Fruit fly (Drosophila melanogaster): ENCODE data around the gene Pak.

Gene Pak

dm6 chr3R:6395572-6396295 is 45.0 kb downstream of the Pak start (continued):
- TF ChIP-seq psq (GFP tag; optimal IDR thresholded peaks at IDR 0.05): peak; percentile 89
- no peak for TF ChIP-seq Dif (GFP tag; optimal IDR thresholded peaks at IDR 0.05; ENCODE audit: partially characterized antibody)
- peak; percentile 50 for TF ChIP-seq brk (GFP tag; optimal IDR thresholded peaks at IDR 0.05)
- TF ChIP-seq Sp1 (GFP tag; optimal IDR thresholded peaks at IDR 0.05): peak; percentile 76
- peak; percentile 83 for TF ChIP-seq h (GFP tag; optimal IDR thresholded peaks at IDR 0.05)
- TF ChIP-seq Rel (GFP tag; optimal IDR thresholded peaks at IDR 0.05): no peak
- TF ChIP-seq Rel (tag; optimal IDR thresholded peaks at IDR 0.05): peak; percentile 32
- TF ChIP-seq Jra (GFP tag; optimal IDR thresholded peaks at IDR 0.05): no peak

dm6 chr3R:6396613-6397012 is 45.9 kb downstream of the Pak start:
- TF ChIP-seq Hr83 (GFP tag; optimal IDR thresholded peaks at IDR 0.05; ENCODE audit: poor library complexity, severe bottlenecking): no peak
- TF ChIP-seq Rel (GFP tag; optimal IDR thresholded peaks at IDR 0.05): no peak
- peak; percentile 30 for TF ChIP-seq Rel (tag; optimal IDR thresholded peaks at IDR 0.05)

- TF ChIP-seq dmrt93B (GFP tag; optimal IDR thresholded peaks at IDR 0.05): peak; percentile 49
- peak; percentile 33 for TF ChIP-seq Hnf4 (GFP tag; optimal IDR thresholded peaks at IDR 0.05)
- peak; percentile 60 for TF ChIP-seq Jra (GFP tag; optimal IDR thresholded peaks at IDR 0.05)
- TF ChIP-seq Rel (GFP tag; optimal IDR thresholded peaks at IDR 0.05): no peak
- peak; percentile 80 for TF ChIP-seq Rel (tag; optimal IDR thresholded peaks at IDR 0.05)
- TF ChIP-seq Abd-B (GFP tag; optimal IDR thresholded peaks at IDR 0.05): no peak
- no peak for TF ChIP-seq sv (GFP tag; optimal IDR thresholded peaks at IDR 0.05)
- no peak for TF ChIP-seq Dfd (GFP tag; optimal IDR thresholded peaks at IDR 0.05)
- peak in 1 of 2 experiments; percentile 78 for TF ChIP-seq foxo (GFP tag; optimal IDR thresholded peaks at IDR 0.05)
- no peak for TF ChIP-seq lola (GFP tag; optimal IDR thresholded peaks at IDR 0.05)
- no peak for TF ChIP-seq brk (GFP tag; optimal IDR thresholded peaks at IDR 0.05)
- no peak for TF ChIP-seq Hr78 (GFP tag; optimal IDR thresholded peaks at IDR 0.05)
- TF ChIP-seq br (GFP tag; optimal IDR thresholded peaks at IDR 0.05): peak; percentile 65
- TF ChIP-seq OdsH (GFP tag; optimal IDR thresholded peaks at IDR 0.05): peak; percentile 74
- no peak for TF ChIP-seq N (GFP tag; optimal IDR thresholded peaks at IDR 0.05)
- TF ChIP-seq Hr83 (GFP tag; optimal IDR thresholded peaks at IDR 0.05; ENCODE audit: poor library complexity, severe bottlenecking): no peak
- no peak for TF ChIP-seq dsf (GFP tag; optimal IDR thresholded peaks at IDR 0.05; ENCODE audit: borderline replicate concordance)
- peak; percentile 25 for TF ChIP-seq woc (GFP tag; optimal IDR thresholded peaks at IDR 0.05)
- TF ChIP-seq dl (GFP tag; optimal IDR thresholded peaks at IDR 0.05; ENCODE audit: insufficient read depth in 1 of 2, partially characterized antibody in 2 of 2): no peak
- TF ChIP-seq jim (GFP tag; optimal IDR thresholded peaks at IDR 0.05): no peak
- TF ChIP-seq Mio (GFP tag; optimal IDR thresholded peaks at IDR 0.05): no peak
- no peak for TF ChIP-seq usp (GFP tag; optimal IDR thresholded peaks at IDR 0.05)
- TF ChIP-seq CG32264 (GFP tag; optimal IDR thresholded peaks at IDR 0.05): peak; percentile 8
- peak; percentile 73 for TF ChIP-seq HLH106 (tag; optimal IDR thresholded peaks at IDR 0.05)
- no peak for TF ChIP-seq CrebA (GFP tag; optimal IDR thresholded peaks at IDR 0.05; ENCODE audit: borderline replicate concordance)
- peak; percentile 61 for TF ChIP-seq Sp1 (GFP tag; optimal IDR thresholded peaks at IDR 0.05)
- no peak for TF ChIP-seq tai (GFP tag; optimal IDR thresholded peaks at IDR 0.05)
- TF ChIP-seq ey (GFP tag; optimal IDR thresholded peaks at IDR 0.05): peak; percentile 74
- TF ChIP-seq GATAd (GFP tag; optimal IDR thresholded peaks at IDR 0.05): no peak
- no peak for TF ChIP-seq sage (GFP tag; optimal IDR thresholded peaks at IDR 0.05)
- peak; percentile 79 for TF ChIP-seq fru (GFP tag; optimal IDR thresholded peaks at IDR 0.05)
- TF ChIP-seq psq (GFP tag; optimal IDR thresholded peaks at IDR 0.05): peak; percentile 61
- TF ChIP-seq h (GFP tag; optimal IDR thresholded peaks at IDR 0.05): peak; percentile 70
- TF ChIP-seq Vsx2 (GFP tag; optimal IDR thresholded peaks at IDR 0.05; ENCODE audit: partially characterized antibody): no peak
- no peak for TF ChIP-seq pan (optimal IDR thresholded peaks at IDR 0.05)
- TF ChIP-seq Myc (optimal IDR thresholded peaks at IDR 0.05): no peak
- TF ChIP-seq rgr (GFP tag; optimal IDR thresholded peaks at IDR 0.05): peak; percentile 71
- peak; percentile 22 for TF ChIP-seq CG9705 (GFP tag; optimal IDR thresholded peaks at IDR 0.05)
- no peak for TF ChIP-seq Dif (GFP tag; optimal IDR thresholded peaks at IDR 0.05; ENCODE audit: partially characterized antibody)
Measured at dm6 chr3R:6397611-6398092, 47.0 kb downstream of the Pak start.
